Worm (Caenorhabditis elegans): ENCODE results near the gene K08F4.12.

Gene K08F4.12

ce11 chrIV:10153479-10153878 is 15.6 kb downstream of the K08F4.12 start:
- TF ChIP-seq F57C9.4 (tag; optimal IDR thresholded peaks at IDR 0.05) (no peak), madf-10 (tag; optimal IDR thresholded peaks at IDR 0.05) (no peak), dox-1 (GFP tag; IDR thresholded peaks at IDR 0.05) (no peak), lsl-1 (GFP tag; optimal IDR thresholded peaks at IDR 0.05) (no peak), hmg-20 (GFP tag; IDR thresholded peaks at IDR 0.05) (no peak), hmg-1.2 (GFP tag; IDR thresholded peaks at IDR 0.05) (no peak), B0336.3 (GFP tag; IDR thresholded peaks at IDR 0.05) (no peak), him-1 (tag; optimal IDR thresholded peaks at IDR 0.05) (no peak), F57A8.1 (GFP tag; optimal IDR thresholded peaks at IDR 0.05) (no peak), hsf-1 (GFP tag; IDR thresholded peaks at IDR 0.05) (no peak), nhr-120 (GFP tag; IDR thresholded peaks at IDR 0.05) (no peak), lin-26 (GFP tag; IDR thresholded peaks at IDR 0.05) (no peak), ztf-26 (tag; optimal IDR thresholded peaks at IDR 0.05) (no peak), nhr-90 (tag; optimal IDR thresholded peaks at IDR 0.05) (no peak), nfya-2 (GFP tag; IDR thresholded peaks at IDR 0.05) (no peak), mxl-1 (tag; optimal IDR thresholded peaks at IDR 0.05) (no peak), fkh-3 (tag; optimal IDR thresholded peaks at IDR 0.05) (no peak), dpff-1 (tag; optimal IDR thresholded peaks at IDR 0.05) (no peak), Y56A3A.18 (GFP tag; IDR thresholded peaks at IDR 0.05) (no peak)

DNA sequence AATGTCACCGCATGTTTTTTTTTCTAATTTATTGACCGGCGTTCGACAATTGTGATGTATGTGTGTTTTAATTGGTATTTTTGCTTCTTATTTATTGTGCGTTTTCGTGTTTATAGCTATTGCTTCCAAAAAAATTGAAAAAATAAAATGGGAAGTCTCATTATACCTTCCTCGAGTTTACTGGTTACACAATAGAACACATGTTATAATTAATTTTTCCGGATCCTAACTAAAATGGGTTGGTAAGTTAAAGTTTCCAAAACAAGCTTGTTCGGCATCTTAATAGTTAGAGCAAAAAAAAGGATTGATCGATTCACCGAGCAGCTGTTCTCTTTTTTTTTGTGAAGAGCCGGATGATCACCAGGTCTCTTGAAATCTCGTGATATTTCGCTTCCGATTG is 17.6 kb downstream of the K08F4.12 start, which contains the start of gene ttr-54:
Gene ttr-54, plus strand, starts transcription at position 301 of the 400 bp plus-strand sequence.
- TF ChIP-seq madf-6 (GFP tag; IDR thresholded peaks at IDR 0.05): peak; percentile 48; the same call in 1 of the 2 replicates
- TF ChIP-seq snpc-3.4 (tag; optimal IDR thresholded peaks at IDR 0.05): no peak

- 0 out of 2 replicates have a peak, but pooled peaks have one; percentile 30 for TF ChIP-seq dox-1 (GFP tag; IDR thresholded peaks at IDR 0.05)
- TF ChIP-seq D2030.7 (GFP tag; IDR thresholded peaks at IDR 0.05): peak; percentile 51
- peak; percentile 95 for TF ChIP-seq lsl-1 (GFP tag; optimal IDR thresholded peaks at IDR 0.05)
- peak; percentile 6 for TF ChIP-seq snpc-1.3 (tag; optimal IDR thresholded peaks at IDR 0.05; ENCODE audit: insufficient read depth)
- TF ChIP-seq snpc-4 (GFP tag; optimal IDR thresholded peaks at IDR 0.05): no peak
- TF ChIP-seq snpc-4 (tag; optimal IDR thresholded peaks at IDR 0.05): peak in 1 of 4 experiments; percentile 24
- peak; percentile 80 for TF ChIP-seq xnd-1 (tag; optimal IDR thresholded peaks at IDR 0.05)
- no peak for TF ChIP-seq F55B11.4 (tag; optimal IDR thresholded peaks at IDR 0.05; ENCODE audit: borderline replicate concordance, insufficient read depth)
- no peak for TF ChIP-seq Y53G8AR.9 (GFP tag; conservative IDR thresholded peaks at IDR 0.05)
- peak; percentile 90 for TF ChIP-seq madf-6 (GFP tag; IDR thresholded peaks at IDR 0.05)
- 0 out of 2 replicates have a peak, but pooled peaks have one; percentile 33 for TF ChIP-seq ceh-91 (GFP tag; IDR thresholded peaks at IDR 0.05)
- peak; percentile 22 for TF ChIP-seq him-1 (tag; optimal IDR thresholded peaks at IDR 0.05)
- peak; percentile 42; the same call in 1 of the 2 replicates for TF ChIP-seq pbrm-1 (GFP tag; IDR thresholded peaks at IDR 0.05)
- TF ChIP-seq F33H1.4 (GFP tag; IDR thresholded peaks at IDR 0.05): peak; percentile 90
- no peak for TF ChIP-seq F23B12.7 (tag; optimal IDR thresholded peaks at IDR 0.05; ENCODE audit: insufficient read depth)
- TF ChIP-seq F49E8.2 (tag; optimal IDR thresholded peaks at IDR 0.05; ENCODE audit: insufficient read depth): peak; percentile 31
- TF ChIP-seq F39B2.1 (GFP tag; IDR thresholded peaks at IDR 0.05): no peak
- TF ChIP-seq lin-54 (GFP tag; optimal IDR thresholded peaks at IDR 0.05): peak; percentile 10
- peak; percentile 78 for TF ChIP-seq madf-8 (GFP tag; conservative IDR thresholded peaks at IDR 0.05)
These were observed 19.1 kb downstream of the K08F4.12 start for ce11 chrIV:10157034-10157433.
